Worm (Caenorhabditis elegans) whole organism, L2 larva: Measurements from ENCODE around the gene glrx-3.

Source experiments
- R02D3.7 ChIP-seq: fragments of 150-350 bp; optimal IDR thresholded peaks from 2 replicates; lab custom pipeline; 2014; ENCODE audit warnings: missing biosample characterization, missing genetic modification characterization
- ama-1 ChIP-seq: fragments of 150-350 bp; optimal IDR thresholded peaks from 2 replicates; lab custom pipeline; 2018; ENCODE audit warnings: inconsistent platforms
- ceh-82 ChIP-seq: fragments of 150-350 bp; optimal IDR thresholded peaks from 2 replicates; lab custom pipeline; 2014; ENCODE audit warnings: missing biosample characterization, missing genetic modification characterization
- elt-3 ChIP-seq: sonication (generic microtip); optimal IDR thresholded peaks from 2 replicates; lab custom pipeline; 2017; ENCODE audit warnings: missing biosample characterization, missing genetic modification characterization
- mdl-1 ChIP-seq, 2 experiments: fragments of 150-350 bp in 1 of 2; sonication (generic microtip) in 1 of 2; optimal IDR thresholded peaks; 2 replicates each; lab custom pipeline; 2017; ENCODE audit warnings: missing biosample characterization in 2 of 2, missing genetic modification characterization in 2 of 2
- nhr-10 ChIP-seq: sonication (generic microtip); optimal IDR thresholded peaks from 2 replicates; lab custom pipeline; 2017; ENCODE audit warnings: missing biosample characterization, missing genetic modification characterization
- nhr-21 ChIP-seq: fragments of 150-350 bp; optimal IDR thresholded peaks from 2 replicates; lab custom pipeline; 2014; ENCODE audit warnings: missing biosample characterization, missing genetic modification characterization
- nhr-237 ChIP-seq: fragments of 150-350 bp; optimal IDR thresholded peaks from 2 replicates; lab custom pipeline; 2014; ENCODE audit warnings: missing biosample characterization, missing genetic modification characterization
- sma-9 ChIP-seq, 2 experiments: fragments of 150-350 bp in 1 of 2; sonication (generic microtip) in 1 of 2; optimal IDR thresholded peaks; 2 replicates each; lab custom pipeline; 2014 to 2016; ENCODE audit warnings: missing genetic modification characterization in 2 of 2, mild to moderate bottlenecking in 1 of 2, missing biosample characterization in 1 of 2, missing compliant biosample characterization in 1 of 2, missing genetic modification reagents in 1 of 2, moderate library complexity in 1 of 2
- snpc-4 ChIP-seq: fragments of 150-350 bp; optimal IDR thresholded peaks from 2 replicates; lab custom pipeline; 2014; ENCODE audit warnings: missing biosample characterization, missing genetic modification characterization
- unc-62 ChIP-seq: fragments of 150-350 bp; optimal IDR thresholded peaks from 2 replicates; lab custom pipeline; 2014; ENCODE audit warnings: missing biosample characterization, missing genetic modification reagents, missing genetic modification characterization

DNA sequence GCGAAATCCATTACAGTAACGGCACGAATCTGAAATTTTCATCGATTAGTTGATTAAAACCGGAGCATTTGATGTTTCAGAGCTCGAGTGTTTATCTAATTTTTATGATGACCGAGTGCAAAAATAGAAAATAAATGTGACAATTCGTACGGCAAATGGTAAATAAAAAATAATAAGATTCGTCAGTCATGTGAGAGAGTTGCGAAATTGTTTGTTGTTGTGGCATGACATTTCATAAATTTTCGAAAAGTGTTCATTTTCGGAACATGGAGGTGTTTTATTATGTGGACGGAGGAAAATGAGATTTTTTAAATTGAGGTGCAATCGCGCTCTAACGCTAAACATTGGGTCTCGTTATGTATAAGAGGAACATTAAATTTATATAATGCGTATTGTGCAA lies 628 bp upstream of the glrx-3 start:
- no peak for TF ChIP-seq unc-62 (GFP tag; lab: Kevin White, UChicago)
- no peak for TF ChIP-seq ama-1 (lab: Kevin White, UChicago)
- TF ChIP-seq sma-9 (GFP tag; optimal IDR thresholded peaks at IDR 0.05; lab: Kevin White, UChicago): no peak
- no peak for TF ChIP-seq sma-9 (tag; optimal IDR thresholded peaks at IDR 0.05; lab: Kevin White, UChicago)
- no peak for TF ChIP-seq nhr-10 (tag; lab: Kevin White, UChicago)
- TF ChIP-seq ceh-82 (tag; lab: Kevin White, UChicago): no peak
- no peak for TF ChIP-seq elt-3 (tag; lab: Kevin White, UChicago)
- no peak for TF ChIP-seq R02D3.7 (tag; lab: Kevin White, UChicago)
- TF ChIP-seq nhr-237 (tag; lab: Kevin White, UChicago): no peak
- no peak for TF ChIP-seq snpc-4 (tag; lab: Kevin White, UChicago)
- no peak for TF ChIP-seq nhr-21 (tag; lab: Kevin White, UChicago)
- no peak for TF ChIP-seq mdl-1 (tag; optimal IDR thresholded peaks at IDR 0.05; lab: Kevin White, UChicago)
